Worm (Caenorhabditis elegans): ENCODE results near the gene spds-1.

ce11 chrII:12819979-12820378 lies 13.3 kb downstream of the spds-1 start:
- TF ChIP-seq ama-1 (optimal IDR thresholded peaks at IDR 0.05), result no peak
- no peak for TF ChIP-seq pes-1 (GFP tag; IDR thresholded peaks at IDR 0.05)
- TF ChIP-seq B0310.2 (tag; optimal IDR thresholded peaks at IDR 0.05), result no peak
- TF ChIP-seq ets-7 (tag; optimal IDR thresholded peaks at IDR 0.05), result no peak
- TF ChIP-seq hmbx-1 (tag; optimal IDR thresholded peaks at IDR 0.05), result no peak
- TF ChIP-seq ceh-36 (tag; optimal IDR thresholded peaks at IDR 0.05), result no peak
- TF ChIP-seq sea-1 (GFP tag; conservative IDR thresholded peaks at IDR 0.05), result no peak
- TF ChIP-seq flt-1 (GFP tag; IDR thresholded peaks at IDR 0.05), result no peak
- no peak for TF ChIP-seq aly-1 (tag; optimal IDR thresholded peaks at IDR 0.05)
- no peak for TF ChIP-seq tra-4 (tag; optimal IDR thresholded peaks at IDR 0.05)
- TF ChIP-seq F13C5.2 (tag; optimal IDR thresholded peaks at IDR 0.05), result no peak
